Worm (Caenorhabditis elegans) whole organism, late embryonic: ENCODE measurements around the gene pqn-82.

Source experiments
- ama-1 ChIP-seq: fragments of 150-350 bp; optimal IDR thresholded peaks from 2 replicates; lab custom pipeline; 2014
- ceh-19 ChIP-seq: fragments of 200-800 bp; sonication (Bioruptor generic); optimal IDR thresholded peaks from 2 replicates; lab custom pipeline; 2018; ENCODE audit warnings: mild to moderate bottlenecking, missing genetic modification characterization, missing compliant biosample characterization
- fkh-10 ChIP-seq: fragments of 150-350 bp; optimal IDR thresholded peaks from 2 replicates; lab custom pipeline; 2014; ENCODE audit warnings: missing biosample characterization, missing genetic modification reagents, missing genetic modification characterization
- hlh-30 ChIP-seq: sonication (generic microtip); optimal IDR thresholded peaks from 2 replicates; lab custom pipeline; 2017; ENCODE audit warnings: antibody characterized with exemption, missing genetic modification characterization, missing compliant biosample characterization; ENCODE audit not compliant: insufficient read depth
- nhr-232 ChIP-seq: sonication (generic microtip); optimal IDR thresholded peaks from 2 replicates; lab custom pipeline; 2016; ENCODE audit warnings: missing genetic modification characterization, missing compliant biosample characterization
- pqm-1 ChIP-seq: sonication (generic microtip); optimal IDR thresholded peaks from 2 replicates; lab custom pipeline; 2016; ENCODE audit warnings: missing genetic modification characterization, missing compliant biosample characterization
- rnt-1 ChIP-seq: sonication (generic microtip); optimal IDR thresholded peaks from 2 replicates; lab custom pipeline; 2016; ENCODE audit warnings: missing genetic modification characterization, missing compliant biosample characterization
- tbx-2 ChIP-seq: sonication (generic microtip); optimal IDR thresholded peaks from 2 replicates; lab custom pipeline; 2016; ENCODE audit warnings: missing genetic modification characterization, missing compliant biosample characterization

ce11 chrIII:1859532-1859931 is 10.7 kb downstream of the pqn-82 start, which contains the start of gene ddp-1:
- TF ChIP-seq pqm-1 (tag; lab: Kevin White, UChicago) (peak; percentile 16), ceh-19 (GFP tag; lab: Kevin White, UChicago) (peak; percentile 69), nhr-232 (tag; lab: Kevin White, UChicago) (no peak), ama-1 (lab: Kevin White, UChicago) (no peak), tbx-2 (tag; lab: Kevin White, UChicago) (peak; percentile 77), fkh-10 (GFP tag; lab: Kevin White, UChicago) (peak; percentile 40), rnt-1 (peak; percentile 52), hlh-30 (tag; lab: Kevin White, UChicago) (no peak)
